Worm (Caenorhabditis elegans) whole organism, L2 larva: Measurements from ENCODE around the gene F53B3.5.

Experiments used
- C34F6.9 ChIP-seq: fragments of 150-350 bp; optimal IDR thresholded peaks from 2 replicates; lab custom pipeline; 2014; ENCODE audit warnings: missing biosample characterization, missing genetic modification characterization
- F13H6.1 ChIP-seq: sonication (generic microtip); optimal IDR thresholded peaks from 2 replicates; lab custom pipeline; 2016; ENCODE audit warnings: missing genetic modification characterization, missing compliant biosample characterization
- R02D3.7 ChIP-seq: fragments of 150-350 bp; optimal IDR thresholded peaks from 2 replicates; lab custom pipeline; 2014; ENCODE audit warnings: missing biosample characterization, missing genetic modification characterization
- Y55F3AM.14 ChIP-seq: fragments of 200-800 bp; sonication (Bioruptor generic); optimal IDR thresholded peaks from 2 replicates; lab custom pipeline; 2018; ENCODE audit warnings: mild to moderate bottlenecking, missing genetic modification characterization, missing compliant biosample characterization
- ZK546.5 ChIP-seq: sonication (generic microtip); optimal IDR thresholded peaks from 2 replicates; lab custom pipeline; 2017; ENCODE audit warnings: missing biosample characterization, missing genetic modification characterization
- aly-2 ChIP-seq: fragments of 150-350 bp; optimal IDR thresholded peaks from 2 replicates; lab custom pipeline; 2014; ENCODE audit warnings: missing biosample characterization, missing genetic modification characterization
- ama-1 ChIP-seq: fragments of 150-350 bp; optimal IDR thresholded peaks from 2 replicates; lab custom pipeline; 2018; ENCODE audit warnings: inconsistent platforms
- blmp-1 ChIP-seq: sonication (generic microtip); optimal IDR thresholded peaks from 2 replicates; lab custom pipeline; 2017; ENCODE audit warnings: missing genetic modification characterization, mild to moderate bottlenecking, missing compliant biosample characterization, antibody characterized with exemption, moderate library complexity; ENCODE audit not compliant: insufficient read depth
- ceh-16 ChIP-seq: fragments of 150-350 bp; optimal IDR thresholded peaks from 2 replicates; lab custom pipeline; 2014; ENCODE audit warnings: missing biosample characterization, missing genetic modification characterization
- crh-2 ChIP-seq: sonication (generic microtip); optimal IDR thresholded peaks from 2 replicates; lab custom pipeline; 2017; ENCODE audit warnings: missing biosample characterization, missing genetic modification characterization
- egl-27 ChIP-seq: sonication (generic microtip); optimal IDR thresholded peaks from 3 replicates; lab custom pipeline; 2017; ENCODE audit warnings: missing biosample characterization, missing genetic modification reagents, missing genetic modification characterization
- elt-3 ChIP-seq: sonication (generic microtip); optimal IDR thresholded peaks from 2 replicates; lab custom pipeline; 2017; ENCODE audit warnings: missing biosample characterization, missing genetic modification characterization
- fos-1 ChIP-seq: fragments of 150-350 bp; optimal IDR thresholded peaks from 2 replicates; lab custom pipeline; 2014; ENCODE audit warnings: missing biosample characterization, missing genetic modification characterization
- gmeb-1 ChIP-seq: fragments of 150-350 bp; optimal IDR thresholded peaks from 2 replicates; lab custom pipeline; 2014; ENCODE audit warnings: missing biosample characterization, missing genetic modification characterization
- lin-11 ChIP-seq: fragments of 150-350 bp; sonication (generic microtip); optimal IDR thresholded peaks from 2 replicates; lab custom pipeline; 2014; ENCODE audit warnings: missing biosample characterization, missing genetic modification characterization, inconsistent platforms, mixed read lengths
- lin-13 ChIP-seq: fragments of 150-350 bp; optimal IDR thresholded peaks from 2 replicates; lab custom pipeline; 2014; ENCODE audit warnings: missing biosample characterization, missing genetic modification reagents, missing genetic modification characterization
- lin-39 ChIP-seq: fragments of 150-350 bp; optimal IDR thresholded peaks from 2 replicates; lab custom pipeline; 2014; ENCODE audit warnings: missing biosample characterization, missing genetic modification reagents, missing genetic modification characterization
- mab-5 ChIP-seq: fragments of 150-350 bp; optimal IDR thresholded peaks from 2 replicates; lab custom pipeline; 2014; ENCODE audit warnings: missing biosample characterization, missing genetic modification characterization
- nhr-10 ChIP-seq: sonication (generic microtip); optimal IDR thresholded peaks from 2 replicates; lab custom pipeline; 2017; ENCODE audit warnings: missing biosample characterization, missing genetic modification characterization
- nhr-11 ChIP-seq: fragments of 150-350 bp; optimal IDR thresholded peaks from 2 replicates; lab custom pipeline; 2014; ENCODE audit warnings: missing biosample characterization, missing genetic modification characterization
- nhr-23 ChIP-seq: fragments of 150-350 bp; optimal IDR thresholded peaks from 2 replicates; lab custom pipeline; 2014; ENCODE audit warnings: missing biosample characterization, missing genetic modification reagents, missing genetic modification characterization
- nhr-237 ChIP-seq: fragments of 150-350 bp; optimal IDR thresholded peaks from 2 replicates; lab custom pipeline; 2014; ENCODE audit warnings: missing biosample characterization, missing genetic modification characterization
- nhr-6 ChIP-seq: fragments of 150-350 bp; optimal IDR thresholded peaks from 2 replicates; lab custom pipeline; 2014; ENCODE audit warnings: missing biosample characterization, missing genetic modification characterization
- nhr-77 ChIP-seq: fragments of 150-350 bp; optimal IDR thresholded peaks from 2 replicates; lab custom pipeline; 2014; ENCODE audit warnings: missing biosample characterization, missing genetic modification characterization
- peb-1 ChIP-seq: fragments of 150-350 bp; optimal IDR thresholded peaks from 2 replicates; lab custom pipeline; 2014; ENCODE audit warnings: missing biosample characterization, missing genetic modification characterization
- sem-4 ChIP-seq: fragments of 150-350 bp; optimal IDR thresholded peaks from 2 replicates; lab custom pipeline; 2014; ENCODE audit warnings: missing biosample characterization, missing genetic modification reagents, missing genetic modification characterization
- skn-1 ChIP-seq: sonication (generic microtip); optimal IDR thresholded peaks from 2 replicates; lab custom pipeline; 2017; ENCODE audit warnings: missing biosample characterization, missing genetic modification characterization
- sma-3 ChIP-seq: sonication (generic microtip); optimal IDR thresholded peaks from 2 replicates; lab custom pipeline; 2016; ENCODE audit warnings: missing genetic modification reagents, missing genetic modification characterization, missing compliant biosample characterization
- snpc-4 ChIP-seq: fragments of 150-350 bp; optimal IDR thresholded peaks from 2 replicates; lab custom pipeline; 2014; ENCODE audit warnings: missing biosample characterization, missing genetic modification characterization
- unc-39 ChIP-seq: fragments of 150-350 bp; optimal IDR thresholded peaks from 2 replicates; lab custom pipeline; 2014; ENCODE audit warnings: missing biosample characterization, missing genetic modification characterization
- unc-55 ChIP-seq: fragments of 150-350 bp; sonication (generic microtip); optimal IDR thresholded peaks from 3 replicates; lab custom pipeline; 2014; ENCODE audit warnings: missing biosample characterization, missing genetic modification reagents, missing genetic modification characterization
- unc-62 ChIP-seq: fragments of 150-350 bp; optimal IDR thresholded peaks from 2 replicates; lab custom pipeline; 2014; ENCODE audit warnings: missing biosample characterization, missing genetic modification reagents, missing genetic modification characterization
- zag-1 ChIP-seq: fragments of 150-350 bp; optimal IDR thresholded peaks from 2 replicates; lab custom pipeline; 2014; ENCODE audit warnings: missing biosample characterization, missing genetic modification characterization
- ztf-1 ChIP-seq: fragments of 200-800 bp; sonication (Bioruptor generic); conservative IDR thresholded peaks from 2 replicates; pipeline ENCODE4 v1.3.6; 2022; ENCODE audit warnings: missing genetic modification characterization, missing compliant biosample characterization
- ztf-11 ChIP-seq: sonication (generic microtip); optimal IDR thresholded peaks from 2 replicates; lab custom pipeline; 2017; ENCODE audit warnings: missing biosample characterization, missing genetic modification characterization
- ztf-4 ChIP-seq: fragments of 150-350 bp; optimal IDR thresholded peaks from 2 replicates; lab custom pipeline; 2014; ENCODE audit warnings: missing biosample characterization, missing genetic modification characterization

F53B3.5 gene

DNA sequence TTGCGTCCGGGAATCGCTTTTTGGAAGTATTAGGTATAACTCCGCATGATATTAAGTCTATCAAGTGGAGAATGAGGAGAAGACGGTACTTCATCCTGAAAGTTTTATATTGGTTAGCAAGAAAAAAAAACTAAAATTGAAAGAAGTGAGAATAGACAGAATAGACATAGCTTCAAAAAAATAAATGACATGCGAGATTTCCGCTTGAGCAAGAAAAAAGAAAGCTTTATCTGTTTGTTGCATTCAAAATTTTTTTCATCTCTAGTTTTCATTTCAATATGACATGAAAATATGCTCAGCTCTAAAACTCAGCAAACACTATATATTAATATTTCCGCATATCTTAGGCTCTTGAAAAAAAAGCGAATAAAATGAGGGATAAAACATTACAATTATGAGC lies 44.5 kb upstream of the F53B3.5 start, which contains the start of gene hst-3.2:
Gene hst-3.2, minus strand, starts transcription at position 101 of the 400 bp plus-strand sequence.
- no peak for TF ChIP-seq sem-4 (tag; lab: Kevin White, UChicago)
- no peak for TF ChIP-seq ztf-1 (GFP tag; lab: Robert Waterston, UW)

DNA sequence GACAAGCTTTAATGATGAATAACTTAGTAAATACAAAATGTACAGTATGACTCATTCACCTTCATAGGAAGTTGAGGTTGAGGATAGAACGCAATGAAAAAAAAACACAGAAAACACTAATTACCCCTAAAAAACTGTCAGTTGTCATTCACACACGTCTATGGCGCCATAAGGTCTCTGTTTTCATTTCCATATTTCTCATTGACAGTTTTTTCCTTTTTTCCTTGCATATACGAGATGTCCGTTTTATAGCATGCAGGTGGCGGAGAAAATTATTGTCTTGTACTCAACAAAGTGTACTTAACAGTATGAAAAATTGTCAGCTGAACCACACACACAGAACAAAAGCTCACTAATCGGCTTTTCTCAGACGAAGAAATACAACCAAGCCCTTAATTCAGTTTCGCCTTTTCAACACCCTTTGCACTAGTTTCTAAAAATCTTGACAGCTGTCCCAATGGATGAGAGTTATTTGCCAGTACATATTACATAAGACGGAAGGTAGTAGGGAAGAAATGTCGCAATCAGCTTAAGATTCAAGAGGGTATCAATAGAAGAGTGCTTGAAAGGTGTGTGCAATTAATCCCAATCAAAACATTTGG lies 43.3 kb upstream of the F53B3.5 start:
- no peak for TF ChIP-seq unc-55
- TF ChIP-seq aly-2 (tag; lab: Kevin White, UChicago): no peak
- no peak for TF ChIP-seq ztf-11 (tag; lab: Kevin White, UChicago)
- TF ChIP-seq ama-1: no peak
- no peak for TF ChIP-seq ztf-4 (tag; lab: Kevin White, UChicago)
- TF ChIP-seq C34F6.9: no peak
- no peak for TF ChIP-seq F13H6.1 (tag; lab: Kevin White, UChicago)
- no peak for TF ChIP-seq skn-1 (tag; lab: Kevin White, UChicago)
- no peak for TF ChIP-seq fos-1 (tag; lab: Kevin White, UChicago)
- TF ChIP-seq ZK546.5 (tag; lab: Kevin White, UChicago): no peak

- no peak for TF ChIP-seq blmp-1 (tag; lab: Kevin White, UChicago)
- no peak for TF ChIP-seq nhr-77 (tag; lab: Kevin White, UChicago)
- TF ChIP-seq ama-1: no peak
Observed at ce11 chrX:2921737-2922136, 42.4 kb upstream of the F53B3.5 start.

DNA sequence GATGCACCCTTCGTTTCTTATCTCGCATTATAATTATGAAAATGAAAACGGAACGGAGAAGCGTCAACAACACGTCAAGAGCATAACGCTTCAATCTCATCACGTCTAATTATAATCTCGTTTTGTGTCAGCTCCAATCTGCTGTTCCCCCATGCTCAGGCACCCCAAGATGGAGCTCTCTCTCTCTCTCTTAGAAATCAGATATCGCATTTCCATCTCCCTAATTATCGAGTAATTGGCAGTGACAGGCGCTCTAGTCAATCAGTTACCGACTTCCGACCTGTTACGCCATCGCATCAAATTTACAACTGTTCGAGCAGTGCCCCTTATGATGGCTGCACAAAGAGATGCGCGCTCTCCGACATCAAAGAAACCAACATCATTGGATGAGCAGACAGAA lies 41.1 kb upstream of the F53B3.5 start:
- TF ChIP-seq sem-4 (tag; lab: Kevin White, UChicago): no peak
- no peak for TF ChIP-seq R02D3.7 (tag; lab: Kevin White, UChicago)
- no peak for TF ChIP-seq nhr-237 (tag; lab: Kevin White, UChicago)
- TF ChIP-seq unc-39: no peak
- TF ChIP-seq lin-39 (tag; lab: Kevin White, UChicago): no peak
- TF ChIP-seq ztf-11 (tag; lab: Kevin White, UChicago): no peak
- no peak for TF ChIP-seq ztf-4 (tag; lab: Kevin White, UChicago)
- TF ChIP-seq unc-55: no peak

DNA sequence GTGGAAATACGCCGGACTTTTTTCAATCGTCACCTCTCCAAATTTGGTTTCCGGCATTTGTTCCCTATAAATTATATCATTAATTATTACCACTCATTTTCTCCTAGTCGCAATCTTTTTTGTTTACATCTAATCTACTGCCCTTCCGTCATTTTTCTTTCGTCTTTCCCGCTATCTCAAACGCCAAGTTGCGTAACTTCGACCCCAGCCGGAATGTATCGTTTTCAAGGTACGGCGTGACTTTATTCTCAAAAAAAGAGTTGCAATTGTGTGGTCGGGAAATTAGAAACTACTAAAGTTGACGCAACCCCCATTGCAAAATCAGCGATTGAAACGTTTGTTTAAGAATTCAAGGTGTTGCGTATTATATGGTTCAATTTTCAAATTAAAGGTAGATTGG lies 40.1 kb upstream of the F53B3.5 start:
- TF ChIP-seq crh-2 (tag; lab: Kevin White, UChicago) (no peak), mab-5 (no peak), ztf-1 (GFP tag; lab: Robert Waterston, UW) (no peak), egl-27 (tag; lab: Kevin White, UChicago) (no peak), F13H6.1 (tag; lab: Kevin White, UChicago) (no peak), snpc-4 (no peak), lin-11 (no peak), blmp-1 (tag; lab: Kevin White, UChicago) (no peak), unc-62 (GFP tag; lab: Kevin White, UChicago) (no peak), Y55F3AM.14 (GFP tag; lab: Kevin White, UChicago) (no peak), skn-1 (tag; lab: Kevin White, UChicago) (no peak), nhr-11 (tag; lab: Kevin White, UChicago) (no peak), ZK546.5 (tag; lab: Kevin White, UChicago) (no peak), nhr-23 (tag; lab: Kevin White, UChicago) (no peak), zag-1 (no peak), nhr-6 (tag; lab: Kevin White, UChicago) (no peak), ceh-16 (tag; lab: Kevin White, UChicago) (no peak)

DNA sequence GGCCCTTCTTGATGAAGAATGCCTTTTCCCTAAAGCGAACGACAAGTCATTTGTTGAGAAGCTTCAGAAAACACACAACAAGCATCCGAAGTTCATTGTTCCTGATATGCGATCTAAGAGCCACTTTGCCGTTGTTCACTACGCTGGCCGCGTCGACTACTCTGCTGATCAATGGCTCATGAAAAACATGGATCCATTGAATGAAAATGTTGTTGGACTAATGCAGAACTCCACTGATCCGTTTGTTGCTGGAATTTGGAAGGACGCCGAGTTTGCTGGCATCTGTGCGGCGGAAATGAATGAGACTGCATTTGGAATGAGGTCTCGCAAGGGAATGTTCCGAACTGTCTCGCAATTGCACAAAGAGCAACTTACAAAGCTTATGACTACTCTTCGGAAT lies 33.3 kb upstream of the F53B3.5 start:
- TF ChIP-seq ama-1 (no peak), crh-2 (tag; lab: Kevin White, UChicago) (no peak), elt-3 (tag; lab: Kevin White, UChicago) (no peak), unc-39 (no peak), aly-2 (tag; lab: Kevin White, UChicago) (no peak), blmp-1 (tag; lab: Kevin White, UChicago) (no peak), peb-1 (tag; lab: Kevin White, UChicago) (no peak), lin-13 (GFP tag; lab: Kevin White, UChicago) (no peak), nhr-10 (tag; lab: Kevin White, UChicago) (no peak), R02D3.7 (tag; lab: Kevin White, UChicago) (no peak), gmeb-1 (tag; lab: Kevin White, UChicago) (no peak), unc-62 (GFP tag; lab: Kevin White, UChicago) (no peak), sma-3 (no peak)
